2 worm cellular contexts compared by ENCODE assay signal in the genomic region with DNA sequence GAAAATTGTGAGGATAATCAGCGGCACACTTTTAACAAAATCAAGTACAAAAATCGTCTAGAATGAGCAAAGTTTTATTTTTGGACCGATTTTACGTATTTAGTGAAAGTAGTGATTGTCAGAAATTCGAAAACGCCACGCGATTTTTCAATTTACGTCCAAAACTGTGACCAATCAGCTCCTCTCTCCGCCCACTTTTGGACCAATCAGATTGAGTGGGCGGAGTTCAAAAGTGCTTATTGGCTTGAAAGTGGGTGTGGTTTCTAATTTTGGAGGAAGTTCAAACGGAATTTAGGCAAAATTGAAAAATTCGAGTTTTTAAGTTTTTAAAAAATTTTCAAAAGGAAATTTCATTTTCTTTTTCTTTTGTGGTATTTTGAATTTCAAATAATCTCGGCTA.
TF ChIP-seq lines count a peak whose summit lies in the region.

No protein-coding gene starts in this region.

TF ChIP-seq in whole organism, L3 larva, 47 proteins besides CTCF, POLR2A, EP300 and RAD21:
- TF ChIP-seq nhr-237 (tag; optimal IDR thresholded peaks at IDR 0.05; lab: Kevin White, UChicago) (no peak), nfya-1 (tag; optimal IDR thresholded peaks at IDR 0.05; lab: Kevin White, UChicago; ENCODE audit: insufficient read depth) (peak; percentile 86), lin-15B (tag; optimal IDR thresholded peaks at IDR 0.05; lab: Kevin White, UChicago) (no peak), ceh-28 (tag; optimal IDR thresholded peaks at IDR 0.05; lab: Kevin White, UChicago) (no peak)

TF ChIP-seq in whole organism, late embryonic, 69 proteins besides CTCF, POLR2A, EP300 and RAD21:
- no peak for TF ChIP-seq che-1 (tag; optimal IDR thresholded peaks at IDR 0.05; lab: Kevin White, UChicago)
- no peak for TF ChIP-seq ceh-9 (tag; optimal IDR thresholded peaks at IDR 0.05; lab: Kevin White, UChicago)
- peak; percentile 87 for TF ChIP-seq nfya-1 (tag; optimal IDR thresholded peaks at IDR 0.05; lab: Kevin White, UChicago)
- no peak for TF ChIP-seq hlh-8 (tag; optimal IDR thresholded peaks at IDR 0.05; lab: Kevin White, UChicago)
TF ChIP-seq in whole organism, late embryonic: peak in this region for 1.

Comparison
In these comparisons a context has a peak if more than half of its experiments do, and no peak if none do; other contexts are left out.
1. Of the 9 proteins assayed by ChIP-seq in both whole organism, late embryonic and whole organism, L3 larva: peak only in whole organism, late embryonic: none; only in whole organism, L3 larva: none; in both: nfya-1; in neither: 8.